Worm (Caenorhabditis elegans) whole organism, L2 larva: ENCODE measurements around the gene mboa-1.

Source experiments
- ZK546.5 ChIP-seq: sonication (generic microtip); optimal IDR thresholded peaks from 2 replicates; lab custom pipeline; 2017; ENCODE audit warnings: missing biosample characterization, missing genetic modification characterization
- dmd-4 ChIP-seq: sonication (generic microtip); optimal IDR thresholded peaks from 2 replicates; lab custom pipeline; 2017; ENCODE audit warnings: missing biosample characterization, missing genetic modification characterization
- fos-1 ChIP-seq: fragments of 150-350 bp; optimal IDR thresholded peaks from 2 replicates; lab custom pipeline; 2014; ENCODE audit warnings: missing biosample characterization, missing genetic modification characterization
- lin-11 ChIP-seq: fragments of 150-350 bp; sonication (generic microtip); optimal IDR thresholded peaks from 2 replicates; lab custom pipeline; 2014; ENCODE audit warnings: missing biosample characterization, missing genetic modification characterization, inconsistent platforms, mixed read lengths
- lin-39 ChIP-seq: fragments of 150-350 bp; optimal IDR thresholded peaks from 2 replicates; lab custom pipeline; 2014; ENCODE audit warnings: missing biosample characterization, missing genetic modification reagents, missing genetic modification characterization
- mdl-1 ChIP-seq, 2 experiments: fragments of 150-350 bp in 1 of 2; sonication (generic microtip) in 1 of 2; optimal IDR thresholded peaks; 2 replicates each; lab custom pipeline; 2017; ENCODE audit warnings: missing biosample characterization in 2 of 2, missing genetic modification characterization in 2 of 2
- nhr-10 ChIP-seq: sonication (generic microtip); optimal IDR thresholded peaks from 2 replicates; lab custom pipeline; 2017; ENCODE audit warnings: missing biosample characterization, missing genetic modification characterization
- nhr-11 ChIP-seq: fragments of 150-350 bp; optimal IDR thresholded peaks from 2 replicates; lab custom pipeline; 2014; ENCODE audit warnings: missing biosample characterization, missing genetic modification characterization
- nhr-237 ChIP-seq: fragments of 150-350 bp; optimal IDR thresholded peaks from 2 replicates; lab custom pipeline; 2014; ENCODE audit warnings: missing biosample characterization, missing genetic modification characterization
- snpc-4 ChIP-seq: fragments of 150-350 bp; optimal IDR thresholded peaks from 2 replicates; lab custom pipeline; 2014; ENCODE audit warnings: missing biosample characterization, missing genetic modification characterization
- unc-62 ChIP-seq: fragments of 150-350 bp; optimal IDR thresholded peaks from 2 replicates; lab custom pipeline; 2014; ENCODE audit warnings: missing biosample characterization, missing genetic modification reagents, missing genetic modification characterization
- ztf-1 ChIP-seq: fragments of 200-800 bp; sonication (Bioruptor generic); conservative IDR thresholded peaks from 2 replicates; pipeline ENCODE4 v1.3.6; 2022; ENCODE audit warnings: missing genetic modification characterization, missing compliant biosample characterization

DNA sequence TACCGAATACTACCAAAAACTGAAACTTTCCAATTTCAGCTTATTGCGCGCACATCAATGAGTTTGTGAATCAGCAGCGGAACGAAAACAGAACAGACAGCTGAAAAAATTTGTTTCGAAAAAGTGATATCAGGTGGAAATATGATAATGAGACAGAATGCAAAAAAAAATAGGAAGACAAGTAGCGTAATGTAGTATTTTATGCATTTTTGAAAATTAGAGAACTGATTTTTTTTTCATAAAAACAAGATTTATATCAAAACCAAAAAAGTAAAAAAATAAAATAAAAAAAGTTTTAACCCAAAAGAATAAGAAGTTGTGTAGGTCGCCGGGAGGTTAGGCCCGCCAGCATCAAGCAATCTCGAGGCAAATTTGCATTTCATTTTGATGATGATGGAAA, 24.1 kb upstream of the mboa-1 start, which contains the start of gene C09G1.4:
- no peak for TF ChIP-seq ZK546.5 (tag; lab: Kevin White, UChicago)
- no peak for TF ChIP-seq unc-62 (GFP tag; lab: Kevin White, UChicago)
- TF ChIP-seq nhr-11 (tag; lab: Kevin White, UChicago): no peak
- TF ChIP-seq nhr-237: no peak
- no peak for TF ChIP-seq ztf-1
- no peak for TF ChIP-seq snpc-4 (tag; lab: Kevin White, UChicago)
- TF ChIP-seq lin-39 (tag; lab: Kevin White, UChicago): no peak
- no peak for TF ChIP-seq mdl-1 (tag; optimal IDR thresholded peaks at IDR 0.05; lab: Kevin White, UChicago)
- TF ChIP-seq dmd-4 (tag; lab: Kevin White, UChicago): no peak
- no peak for TF ChIP-seq nhr-10 (tag; lab: Kevin White, UChicago)
- no peak for TF ChIP-seq fos-1 (tag; lab: Kevin White, UChicago)
- TF ChIP-seq lin-11: no peak
